Worm (Caenorhabditis elegans) whole organism, early embryonic: ENCODE results near the gene nlp-27.

Source experiments
- F13C5.2 ChIP-seq: sonication (generic microtip); optimal IDR thresholded peaks from 2 replicates; lab custom pipeline; 2017; ENCODE audit warnings: mild to moderate bottlenecking, missing genetic modification characterization, inconsistent platforms, missing compliant biosample characterization
- aly-1 ChIP-seq: sonication (generic microtip); optimal IDR thresholded peaks from 2 replicates; lab custom pipeline; 2016; ENCODE audit warnings: missing genetic modification characterization, missing compliant biosample characterization
- ama-1 ChIP-seq: fragments of 150-350 bp; optimal IDR thresholded peaks from 2 replicates; lab custom pipeline; 2014
- ceh-13 ChIP-seq: fragments of 200-800 bp; sonication (Bioruptor generic); optimal IDR thresholded peaks from 2 replicates; lab custom pipeline; 2018; ENCODE audit warnings: mild to moderate bottlenecking, missing genetic modification characterization, missing compliant biosample characterization
- ceh-36 ChIP-seq: sonication (generic microtip); optimal IDR thresholded peaks from 2 replicates; lab custom pipeline; 2016; ENCODE audit warnings: missing genetic modification characterization, inconsistent platforms, missing compliant biosample characterization
- ets-7 ChIP-seq: sonication (generic microtip); optimal IDR thresholded peaks from 2 replicates; lab custom pipeline; 2016; ENCODE audit warnings: missing genotype, missing genetic modification characterization, missing compliant biosample characterization
- flt-1 ChIP-seq: fragments of 200-800 bp; sonication (Bioruptor generic); IDR thresholded peaks from 2 replicates; pipeline ENCODE4 v1.3.6; 2022; ENCODE audit warnings: missing genetic modification characterization, missing compliant biosample characterization
- pes-1 ChIP-seq: fragments of 200-800 bp; sonication (Bioruptor generic); IDR thresholded peaks from 2 replicates; pipeline ENCODE4 v1.3.6; 2022; ENCODE audit warnings: missing genetic modification reagents, missing genetic modification characterization, missing compliant biosample characterization
- sea-1 ChIP-seq: fragments of 200-800 bp; sonication (Bioruptor generic); conservative IDR thresholded peaks from 2 replicates; pipeline ENCODE4 v1.3.6; 2022; ENCODE audit warnings: missing genetic modification characterization, missing compliant biosample characterization
- tbx-11 ChIP-seq: fragments of 200-800 bp; sonication (Bioruptor generic); IDR thresholded peaks from 2 replicates; pipeline ENCODE4 v1.3.6; 2022; ENCODE audit warnings: missing genetic modification characterization, missing compliant biosample characterization
- tbx-37 ChIP-seq: fragments of 200-800 bp; sonication (Bioruptor generic); conservative IDR thresholded peaks from 2 replicates; pipeline ENCODE4 v1.3.6; 2022; ENCODE audit warnings: missing genetic modification reagents, missing genetic modification characterization, missing compliant biosample characterization
- tra-4 ChIP-seq: sonication (generic microtip); optimal IDR thresholded peaks from 2 replicates; lab custom pipeline; 2017; ENCODE audit warnings: missing genetic modification characterization, missing compliant biosample characterization

DNA sequence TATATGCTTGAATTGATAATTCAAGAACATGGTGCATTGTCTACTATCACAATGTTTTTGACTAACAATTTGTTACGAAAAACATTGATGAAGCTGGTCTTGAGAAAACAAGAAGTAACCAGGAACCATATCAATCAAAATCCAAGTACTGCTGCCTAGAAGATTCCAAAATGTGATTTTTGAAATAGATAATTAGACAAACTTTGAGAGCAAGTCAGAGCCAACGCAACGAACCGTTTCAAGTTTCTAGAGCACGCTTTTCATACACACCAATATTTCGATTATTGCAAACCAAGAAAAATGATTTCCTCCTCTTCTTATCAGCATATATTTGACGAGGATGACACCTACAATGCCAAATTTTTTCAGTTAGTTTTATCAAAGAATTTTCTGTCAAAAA lies 27.6 kb downstream of the nlp-27 start, which contains the start of gene srw-89:
- TF ChIP-seq flt-1 (no peak), pes-1 (GFP tag; lab: Robert Waterston, UW) (no peak), ets-7 (tag; lab: Kevin White, UChicago) (no peak), ama-1 (lab: Kevin White, UChicago) (no peak), aly-1 (no peak), tbx-11 (GFP tag; lab: Robert Waterston, UW) (no peak), F13C5.2 (tag; lab: Kevin White, UChicago) (no peak), ceh-36 (no peak), tbx-37 (GFP tag; lab: Robert Waterston, UW) (no peak), sea-1 (no peak), ceh-13 (no peak), tra-4 (tag; lab: Kevin White, UChicago) (no peak)
